Worm (Caenorhabditis elegans): ENCODE data around the gene Y110A2AL.5.
"Not testable (repeated sequence)": the region's sequence is repeated elsewhere in the genome, so short reads cannot be mapped to it uniquely, and the experiment has no call there.

Y110A2AL.5 gene

ce11 chrII:2864229-2864628 lies at the start of gene Y110A2AL.5:
Y110A2AL.5 (plus strand) TSS chrII:2864529.
- no peak for TF ChIP-seq unc-62 (GFP tag; optimal IDR thresholded peaks at IDR 0.05)

- no peak for TF ChIP-seq unc-62 (GFP tag; optimal IDR thresholded peaks at IDR 0.05)
Measured at ce11 chrII:2815017-2815416, 49.3 kb upstream of the Y110A2AL.5 start.

DNA sequence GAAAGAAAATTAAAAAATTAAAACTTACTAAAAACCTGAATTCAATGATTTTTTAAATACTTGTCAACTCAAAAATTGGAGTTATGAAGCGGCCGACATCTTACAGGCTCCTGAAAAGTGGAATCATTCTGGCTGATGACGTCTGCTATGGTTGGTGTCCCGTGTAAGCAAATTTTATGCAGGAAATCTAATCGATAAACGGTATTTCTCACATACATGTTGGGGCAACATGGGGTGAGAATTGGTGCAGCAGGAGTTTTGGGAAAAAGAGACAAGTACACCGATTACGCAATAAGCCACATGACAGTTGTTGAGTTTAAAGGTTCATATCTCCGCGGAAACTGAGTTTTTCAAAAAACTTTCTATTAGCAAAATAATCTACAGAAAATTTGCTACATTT lies 48.9 kb upstream of the Y110A2AL.5 start, which contains the start of gene K12H6.2:
K12H6.2 (minus strand) TSS at position 101 of the 400 bp plus-strand sequence.
- TF ChIP-seq unc-62 (GFP tag; optimal IDR thresholded peaks at IDR 0.05) = no peak

DNA sequence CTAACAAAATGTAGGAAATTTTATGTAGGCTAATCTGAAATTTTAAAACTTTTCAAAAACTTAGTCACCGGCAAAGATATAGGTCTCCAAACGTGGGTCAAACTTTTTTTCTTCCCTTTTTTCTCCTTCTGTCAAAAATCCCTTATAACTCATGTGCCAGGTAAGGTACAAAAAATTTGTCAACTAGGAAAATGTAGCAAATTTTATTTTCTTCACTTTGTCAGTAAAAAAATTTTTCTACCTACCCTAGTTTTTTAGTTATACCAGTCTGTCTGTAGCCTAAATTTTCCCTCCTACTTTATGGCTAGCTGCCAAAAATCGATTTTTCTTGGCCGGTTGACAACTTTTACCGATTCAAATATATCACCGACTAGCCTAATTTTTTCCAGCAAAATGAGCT lies 47.7 kb upstream of the Y110A2AL.5 start, which contains the start of gene set-13:
set-13 (plus strand) TSS at position 301 of the 400 bp plus-strand sequence.
- TF ChIP-seq unc-62 (GFP tag; optimal IDR thresholded peaks at IDR 0.05) = no peak

ce11 chrII:2822435-2822920 lies 41.9 kb upstream of the Y110A2AL.5 start, which contains the start of the genes fut-4 and K12H6.10:
fut-4 (minus strand) TSS chrII:2822535.
K12H6.10 (plus strand) TSS chrII:2822870.
- TF ChIP-seq unc-62 (GFP tag; optimal IDR thresholded peaks at IDR 0.05) = no peak

ce11 chrII:2824169-2824568 lies 40.2 kb upstream of the Y110A2AL.5 start, which contains the start of the genes K12H6.4 and K12H6.9:
K12H6.4 (minus strand) TSS chrII:2824269.
K12H6.9 (plus strand) TSS chrII:2824404.
- no peak for TF ChIP-seq unc-62 (GFP tag; optimal IDR thresholded peaks at IDR 0.05)

ce11 chrII:2826073-2826472 lies 38.3 kb upstream of the Y110A2AL.5 start, which contains the start of gene K12H6.5:
K12H6.5 (minus strand) TSS chrII:2826173.
- no peak for TF ChIP-seq unc-62 (GFP tag; optimal IDR thresholded peaks at IDR 0.05)

DNA sequence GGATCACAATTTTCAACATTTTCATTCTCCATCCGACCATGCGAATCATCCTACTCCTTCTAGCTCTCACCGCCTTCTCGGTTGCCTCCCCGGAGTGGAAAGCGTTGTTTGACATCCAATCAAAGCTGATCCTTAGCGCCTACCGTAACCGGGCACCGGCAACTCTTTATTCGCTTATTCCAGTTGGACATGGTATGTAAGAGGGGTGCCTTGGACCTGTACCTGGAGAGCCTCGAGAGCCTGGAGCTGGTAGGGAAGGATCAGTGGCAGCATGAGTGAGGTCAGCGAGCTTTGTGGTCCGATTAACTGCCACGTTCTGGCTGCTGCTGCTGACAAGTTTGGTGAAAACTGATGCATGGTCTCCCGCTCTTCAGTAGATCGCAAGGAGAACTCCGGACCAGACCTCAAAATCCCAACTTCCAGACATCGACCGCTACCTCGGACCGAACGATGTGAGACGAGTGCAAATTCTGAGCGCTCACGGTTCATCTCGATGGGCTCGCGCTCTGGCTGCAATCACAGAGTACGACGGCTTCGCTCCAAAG lies 36.4 kb upstream of the Y110A2AL.5 start, which contains the start of gene K12H6.8:
K12H6.8 (plus strand) TSS at position 38 of the 545 bp plus-strand sequence.
- no peak for TF ChIP-seq unc-62 (GFP tag; optimal IDR thresholded peaks at IDR 0.05)

DNA sequence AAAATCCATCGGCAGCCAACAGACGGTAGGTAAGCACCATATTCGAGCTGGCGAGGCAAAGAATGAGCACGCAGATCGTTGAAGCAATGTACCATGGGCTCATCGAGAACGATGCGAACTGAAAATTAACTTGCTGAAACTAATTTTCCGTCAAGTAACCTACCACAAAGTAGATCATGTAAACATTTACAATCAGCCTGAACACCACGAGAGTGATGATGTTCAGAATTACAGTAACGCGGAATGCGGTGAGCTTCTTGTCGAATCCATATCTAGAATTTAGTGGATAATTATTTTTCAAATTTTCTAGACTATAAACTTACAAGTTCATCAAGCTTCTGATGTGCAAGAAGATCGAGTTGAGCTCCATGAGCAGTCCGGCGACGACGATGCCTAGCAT lies 34.8 kb upstream of the Y110A2AL.5 start:
- TF ChIP-seq unc-62 (GFP tag; optimal IDR thresholded peaks at IDR 0.05) = no peak

DNA sequence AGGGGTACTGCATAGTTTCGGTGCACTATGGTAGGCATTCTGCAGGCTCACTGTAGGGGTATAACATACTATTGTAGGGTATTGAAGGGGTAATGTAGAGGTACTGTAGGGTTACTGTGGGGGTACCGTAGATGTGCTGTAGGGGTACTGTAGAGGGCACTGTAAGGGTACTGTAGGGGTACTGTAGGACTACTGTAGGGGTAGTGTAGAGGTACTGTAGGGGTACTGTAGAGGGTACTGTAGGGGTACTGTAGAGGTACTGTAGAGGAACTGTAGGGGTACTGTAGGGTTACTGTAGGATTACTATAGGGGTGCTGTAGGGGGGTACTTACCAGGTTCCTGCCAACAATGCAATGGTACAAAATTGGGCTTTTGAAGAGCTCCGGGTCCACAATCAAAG lies 34.2 kb upstream of the Y110A2AL.5 start:
- TF ChIP-seq unc-62 (GFP tag; optimal IDR thresholded peaks at IDR 0.05) = no peak

- TF ChIP-seq unc-62 (GFP tag; optimal IDR thresholded peaks at IDR 0.05) = no peak
Measured at ce11 chrII:2831173-2831572, 33.2 kb upstream of the Y110A2AL.5 start, which contains the start of gene K12H6.6. K12H6.6 (minus strand) TSS chrII:2831233.

ce11 chrII:2832098-2832497 lies 32.2 kb upstream of the Y110A2AL.5 start:
- TF ChIP-seq unc-62 (GFP tag; optimal IDR thresholded peaks at IDR 0.05) = no peak

DNA sequence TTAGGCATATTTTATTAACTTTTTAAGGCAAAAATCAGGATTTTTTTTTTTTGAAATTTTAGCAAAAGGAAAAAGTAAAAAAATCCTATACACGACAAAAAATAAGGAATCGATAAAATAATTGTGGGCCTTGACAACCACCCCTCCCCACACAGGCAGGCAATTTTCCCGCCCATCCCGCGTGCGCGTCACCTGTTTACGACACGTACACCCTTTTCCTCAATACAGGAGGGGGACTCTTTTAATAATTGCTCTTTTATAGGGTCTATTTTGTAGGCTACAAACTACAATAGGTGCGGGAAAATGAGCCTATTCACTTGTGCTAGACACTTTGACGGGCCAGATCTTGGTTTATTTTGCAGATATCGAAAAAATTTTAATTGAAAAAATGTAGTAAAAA lies 31.8 kb upstream of the Y110A2AL.5 start:
- no peak for TF ChIP-seq unc-62 (GFP tag; optimal IDR thresholded peaks at IDR 0.05)

DNA sequence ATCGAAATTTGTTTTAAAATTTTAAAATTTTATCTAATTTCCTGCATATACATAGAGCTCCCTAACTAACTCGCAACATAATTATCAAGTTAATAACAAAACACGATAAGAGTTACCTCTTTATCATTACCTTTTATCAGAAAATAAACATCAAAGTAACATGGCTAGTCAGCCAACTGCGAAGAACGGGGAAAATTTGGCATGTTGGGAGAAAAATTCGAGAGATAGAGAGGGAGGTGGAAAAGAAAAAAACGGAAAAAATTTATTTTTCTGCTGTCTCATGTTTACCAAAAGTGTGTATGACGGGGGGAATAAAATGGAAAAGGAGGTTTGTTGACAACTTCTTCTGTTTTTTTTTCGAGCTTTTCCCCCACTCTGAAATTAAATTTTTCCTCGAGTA lies 30.2 kb upstream of the Y110A2AL.5 start:
- TF ChIP-seq unc-62 (GFP tag; optimal IDR thresholded peaks at IDR 0.05) = no peak

DNA sequence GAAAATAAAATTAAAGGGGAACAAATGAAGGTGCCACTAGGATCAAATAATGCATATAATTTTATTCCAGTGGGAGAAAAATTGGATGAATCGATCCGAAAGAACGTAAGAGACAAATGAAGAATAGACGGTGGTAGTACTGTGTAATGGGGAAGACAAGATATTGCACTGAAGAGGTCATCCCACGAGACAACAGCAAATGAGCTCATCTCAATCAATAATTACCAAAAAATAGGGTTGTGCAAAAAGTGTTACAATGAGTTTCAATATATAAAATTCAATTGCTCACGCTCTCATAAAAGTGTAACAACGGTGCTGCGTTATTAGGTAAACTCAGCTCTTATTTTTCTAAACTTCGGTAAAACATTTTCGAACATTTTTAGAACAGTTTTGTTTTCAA lies 27.5 kb upstream of the Y110A2AL.5 start, which contains the start of gene K12H6.7:
K12H6.7 (minus strand) TSS at position 101 of the 400 bp plus-strand sequence.
- TF ChIP-seq unc-62 (GFP tag; optimal IDR thresholded peaks at IDR 0.05) = no peak

DNA sequence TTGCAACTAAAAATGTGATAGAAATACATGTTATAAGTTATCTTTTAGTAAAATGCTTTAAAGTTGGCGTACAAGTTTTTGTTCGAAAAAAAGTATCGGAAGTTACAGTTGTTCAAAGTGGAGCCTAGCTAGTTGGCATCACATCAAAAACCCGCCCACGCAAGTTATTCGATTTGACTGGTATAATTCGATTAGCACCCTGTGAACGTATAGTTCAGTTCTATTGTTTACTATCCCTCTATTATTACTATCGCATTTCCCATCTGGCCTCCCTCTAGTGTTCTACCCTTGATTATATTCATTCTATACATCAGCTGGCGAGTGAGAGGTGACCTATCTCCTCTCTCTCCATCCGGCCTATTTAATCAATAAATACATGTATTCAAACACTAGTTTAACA lies 25.3 kb upstream of the Y110A2AL.5 start, which contains the start of gene Y110A2AL.4:
Y110A2AL.4 (plus strand) TSS at position 301 of the 400 bp plus-strand sequence.
- not testable (repeated sequence) for TF ChIP-seq unc-62 (GFP tag; optimal IDR thresholded peaks at IDR 0.05)

DNA sequence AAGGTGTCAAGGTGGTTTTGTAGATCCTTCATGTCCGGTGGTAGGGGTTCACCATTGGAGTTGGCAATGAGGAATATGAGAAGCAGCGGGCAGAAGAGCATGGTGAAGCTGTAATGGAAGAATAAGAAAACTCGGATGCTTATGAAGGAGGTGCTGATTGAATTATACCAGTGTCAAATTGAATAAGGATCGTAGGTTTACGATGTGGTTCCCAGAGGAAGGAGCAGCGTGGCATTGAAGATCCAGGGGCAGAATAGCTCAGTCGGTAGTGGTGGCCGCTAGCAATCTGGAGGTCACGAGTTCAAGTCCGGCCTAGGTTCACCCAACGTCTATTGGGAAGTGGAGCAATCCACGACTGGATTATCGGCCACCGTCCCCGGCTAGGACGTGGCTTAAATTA lies 22.8 kb upstream of the Y110A2AL.5 start, which contains the start of gene Y110A2AL.6:
Y110A2AL.6 (minus strand) TSS at position 101 of the 400 bp plus-strand sequence.
- no peak for TF ChIP-seq unc-62 (GFP tag; optimal IDR thresholded peaks at IDR 0.05)

Measured in whole organism, dauer.